Worm (Caenorhabditis elegans): Measurements from ENCODE around the gene srj-15.

DNA sequence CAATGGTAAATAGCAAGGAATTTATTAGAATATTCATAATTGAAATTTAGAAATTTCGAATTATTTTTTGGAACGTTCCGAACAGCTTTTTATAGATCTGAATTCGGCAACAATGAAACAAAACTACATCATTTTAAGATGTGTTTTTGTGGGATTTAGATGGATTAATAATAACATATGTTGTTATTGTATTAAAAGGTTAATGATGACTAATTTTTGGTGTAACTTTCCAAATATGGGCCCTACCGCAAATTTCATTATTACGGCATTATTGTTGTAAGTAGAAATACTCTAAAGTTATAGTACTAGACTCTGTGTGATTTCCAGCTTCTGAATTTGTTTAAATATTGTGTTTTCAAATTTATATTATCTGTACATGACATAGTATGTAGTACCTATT, 49.1 kb upstream of the srj-15 start, which contains the start of gene F59A7.11:
- no peak for TF ChIP-seq T22C8.4 (GFP tag; IDR thresholded peaks at IDR 0.05)
- TF ChIP-seq ztf-29 (GFP tag; IDR thresholded peaks at IDR 0.05): no peak
